Fruit fly (Drosophila melanogaster): ENCODE measurements around the gene wts.

wts gene

dm6 chr3R:30761140-30761539, 45.3 kb downstream of the wts start (continued):
- peak; percentile 59 for TF ChIP-seq CG8924 (tag; optimal IDR thresholded peaks at IDR 0.05)
- TF ChIP-seq CG3281 (GFP tag; optimal IDR thresholded peaks at IDR 0.05), result no peak
- peak; percentile 21 for TF ChIP-seq NfI (GFP tag; optimal IDR thresholded peaks at IDR 0.05)
- TF ChIP-seq Atf6 (GFP tag; IDR thresholded peaks at IDR 0.05), result no peak
- no peak for TF ChIP-seq ERR (GFP tag; optimal IDR thresholded peaks at IDR 0.05)
- no peak for TF ChIP-seq Scr (GFP tag; IDR thresholded peaks at IDR 0.05; ENCODE audit: partially characterized antibody)
- peak; percentile 45 for TF ChIP-seq nerfin-1 (tag; optimal IDR thresholded peaks at IDR 0.05)
- no peak for TF ChIP-seq CG9437 (GFP tag; optimal IDR thresholded peaks at IDR 0.05)
- peak; percentile 70 for TF ChIP-seq CG4424 (GFP tag; optimal IDR thresholded peaks at IDR 0.05)
- 0 out of 3 replicates have a peak, but pooled peaks have one; percentile 18 for TF ChIP-seq CG7357 (GFP tag; IDR thresholded peaks at IDR 0.05)
- TF ChIP-seq CG30020 (tag; optimal IDR thresholded peaks at IDR 0.05), result no peak
- TF ChIP-seq hbn (GFP tag; IDR thresholded peaks at IDR 0.05; ENCODE audit: partially characterized antibody), result no peak
- no peak for TF ChIP-seq ash1 (GFP tag; optimal IDR thresholded peaks at IDR 0.05)
- peak; percentile 72 for TF ChIP-seq phol (tag; optimal IDR thresholded peaks at IDR 0.05)
- TF ChIP-seq lmd (GFP tag; IDR thresholded peaks at IDR 0.05), result peak; percentile 37; the same call in 1 of the 2 replicates
- no peak for TF ChIP-seq CG43689 (GFP tag; IDR thresholded peaks at IDR 0.05)
- no peak for TF ChIP-seq Nf-YC (tag; optimal IDR thresholded peaks at IDR 0.05)
- TF ChIP-seq wdn (GFP tag; IDR thresholded peaks at IDR 0.05), result no peak
- no peak for TF ChIP-seq Bdp1 (GFP tag; optimal IDR thresholded peaks at IDR 0.05)
- peak; percentile 77 for TF ChIP-seq CG4707 (GFP tag; optimal IDR thresholded peaks at IDR 0.05)
- peak; percentile 63 for TF ChIP-seq CG17829 (tag; optimal IDR thresholded peaks at IDR 0.05)
- TF ChIP-seq CG10267 (tag; optimal IDR thresholded peaks at IDR 0.05), result peak; percentile 68
- no peak for TF ChIP-seq CG3995 (GFP tag; optimal IDR thresholded peaks at IDR 0.05)
- TF ChIP-seq fu2 (GFP tag; optimal IDR thresholded peaks at IDR 0.05), result no peak
- TF ChIP-seq ac (GFP tag; optimal IDR thresholded peaks at IDR 0.05), result peak; percentile 21
- 0 out of 3 replicates have a peak, but pooled peaks have one; percentile 25 for TF ChIP-seq CG34422 (GFP tag; IDR thresholded peaks at IDR 0.05)
- peak; percentile 9 for TF ChIP-seq CG2120 (GFP tag; optimal IDR thresholded peaks at IDR 0.05)
- no peak for TF ChIP-seq bbx (GFP tag; IDR thresholded peaks at IDR 0.05; ENCODE audit: partially characterized antibody)
- TF ChIP-seq mirr (GFP tag; optimal IDR thresholded peaks at IDR 0.05), result no peak
- TF ChIP-seq CG17385 (GFP tag; optimal IDR thresholded peaks at IDR 0.05), result peak; percentile 47
- TF ChIP-seq CG11696 (GFP tag; IDR thresholded peaks at IDR 0.05), result no peak
- peak; percentile 38 for TF ChIP-seq odd (GFP tag; optimal IDR thresholded peaks at IDR 0.05)
- no peak for TF ChIP-seq sr (GFP tag; IDR thresholded peaks at IDR 0.05)
- no peak for TF ChIP-seq TFAM (GFP tag; optimal IDR thresholded peaks at IDR 0.05)
- peak; percentile 69 for TF ChIP-seq Blimp-1 (GFP tag; optimal IDR thresholded peaks at IDR 0.05)
- TF ChIP-seq trem (tag; optimal IDR thresholded peaks at IDR 0.05), result peak; percentile 57
- no peak for TF ChIP-seq BtbVII (GFP tag; optimal IDR thresholded peaks at IDR 0.05)
- TF ChIP-seq CG17802 (tag; optimal IDR thresholded peaks at IDR 0.05), result peak; percentile 9
- TF ChIP-seq Bteb2 (GFP tag; optimal IDR thresholded peaks at IDR 0.05), result no peak
- peak; percentile 65 for TF ChIP-seq CG2678 (tag; optimal IDR thresholded peaks at IDR 0.05)
- TF ChIP-seq amos (GFP tag; IDR thresholded peaks at IDR 0.05; ENCODE audit: partially characterized antibody), result no peak
- TF ChIP-seq ham (GFP tag; IDR thresholded peaks at IDR 0.05), result no peak
- TF ChIP-seq fd64A (GFP tag; optimal IDR thresholded peaks at IDR 0.05), result no peak
- no peak for TF ChIP-seq CG31365 (tag; optimal IDR thresholded peaks at IDR 0.05)
- TF ChIP-seq CG3847 (GFP tag; IDR thresholded peaks at IDR 0.05), result no peak
- no peak for TF ChIP-seq CG15479 (GFP tag; optimal IDR thresholded peaks at IDR 0.05)
- TF ChIP-seq lola (GFP tag; optimal IDR thresholded peaks at IDR 0.05), result peak in 1 of 3 experiments; percentile 71
- TF ChIP-seq CG6765 (GFP tag; optimal IDR thresholded peaks at IDR 0.05), result no peak
- TF ChIP-seq Hey (tag; optimal IDR thresholded peaks at IDR 0.05), result no peak
- TF ChIP-seq CG17186 (GFP tag; optimal IDR thresholded peaks at IDR 0.05), result no peak

Data from whole organism, embryonic.